In genomic region chrIII:2294736-2295135, ce11 we compare ENCODE assay signal across 6 worm cellular contexts.
TF ChIP-seq lines count a peak whose summit lies in the region.

No protein-coding gene starts in this region.

TF ChIP-seq in whole organism, L2 larva, 48 proteins besides CTCF, POLR2A, EP300 and RAD21:
- TF ChIP-seq sma-9 (GFP tag; optimal IDR thresholded peaks at IDR 0.05; lab: Kevin White, UChicago) (peak; percentile 12), sma-9 (tag; optimal IDR thresholded peaks at IDR 0.05; lab: Kevin White, UChicago) (no peak), crh-2 (tag; optimal IDR thresholded peaks at IDR 0.05; lab: Kevin White, UChicago) (no peak), fos-1 (tag; optimal IDR thresholded peaks at IDR 0.05; lab: Kevin White, UChicago) (peak; percentile 16), peb-1 (tag; optimal IDR thresholded peaks at IDR 0.05; lab: Kevin White, UChicago) (no peak), lsy-2 (tag; optimal IDR thresholded peaks at IDR 0.05; lab: Kevin White, UChicago) (no peak)

TF ChIP-seq in whole organism, L3 larva, 47 proteins besides CTCF, POLR2A, EP300 and RAD21:
- no peak for TF ChIP-seq hmg-11 (tag; optimal IDR thresholded peaks at IDR 0.05; lab: Kevin White, UChicago)
- no peak for TF ChIP-seq nhr-77 (tag; optimal IDR thresholded peaks at IDR 0.05; lab: Kevin White, UChicago)
- no peak for TF ChIP-seq nhr-25 (tag; optimal IDR thresholded peaks at IDR 0.05; lab: Kevin White, UChicago)
- TF ChIP-seq pqm-1 (tag; optimal IDR thresholded peaks at IDR 0.05; lab: Kevin White, UChicago), result peak; percentile 69
- no peak for TF ChIP-seq nhr-67 (tag; optimal IDR thresholded peaks at IDR 0.05; lab: Kevin White, UChicago)
- TF ChIP-seq elt-2 (tag; optimal IDR thresholded peaks at IDR 0.05; lab: Kevin White, UChicago), result peak; percentile 64
- no peak for TF ChIP-seq ceh-82 (tag; optimal IDR thresholded peaks at IDR 0.05; lab: Kevin White, UChicago)
- no peak for TF ChIP-seq snpc-4 (tag; optimal IDR thresholded peaks at IDR 0.05; lab: Kevin White, UChicago)
- no peak for TF ChIP-seq ceh-9 (tag; optimal IDR thresholded peaks at IDR 0.05; lab: Kevin White, UChicago)
- TF ChIP-seq nhr-28 (tag; optimal IDR thresholded peaks at IDR 0.05; lab: Kevin White, UChicago), result no peak
- TF ChIP-seq nhr-76 (tag; optimal IDR thresholded peaks at IDR 0.05; lab: Kevin White, UChicago), result no peak
- TF ChIP-seq pha-4 (tag; optimal IDR thresholded peaks at IDR 0.05; lab: Kevin White, UChicago), result peak; percentile 99

TF ChIP-seq in whole organism, L4 larva, 104 proteins besides CTCF, POLR2A, EP300 and RAD21:
- TF ChIP-seq saeg-2 (GFP tag; IDR thresholded peaks at IDR 0.05; lab: Robert Waterston, UW), result no peak
- peak; percentile 29 for TF ChIP-seq dmd-6 (GFP tag; IDR thresholded peaks at IDR 0.05; lab: Robert Waterston, UW)
- no peak for TF ChIP-seq dmd-8 (GFP tag; IDR thresholded peaks at IDR 0.05; lab: Robert Waterston, UW)
- no peak for TF ChIP-seq unc-62 (GFP tag; optimal IDR thresholded peaks at IDR 0.05 in 1 of 2; lab: Kevin White, UChicago)
- TF ChIP-seq unc-62 (tag; optimal IDR thresholded peaks at IDR 0.05; lab: Kevin White, UChicago), result no peak
- TF ChIP-seq pqm-1 (tag; optimal IDR thresholded peaks at IDR 0.05; lab: Kevin White, UChicago), result peak; percentile 35
- TF ChIP-seq pha-4 (GFP tag; IDR thresholded peaks at IDR 0.05; lab: Robert Waterston, UW), result no peak
- peak; percentile 79 for TF ChIP-seq pha-4 (tag; optimal IDR thresholded peaks at IDR 0.05; lab: Kevin White, UChicago)
- no peak for TF ChIP-seq daf-16 (GFP tag; optimal IDR thresholded peaks at IDR 0.05; lab: Kevin White, UChicago)
- peak; percentile 94 for TF ChIP-seq daf-16 (tag; optimal IDR thresholded peaks at IDR 0.05; lab: Kevin White, UChicago)
- TF ChIP-seq ceh-62 (tag; optimal IDR thresholded peaks at IDR 0.05; lab: Kevin White, UChicago), result no peak
- peak; percentile 71 for TF ChIP-seq nhr-28 (tag; optimal IDR thresholded peaks at IDR 0.05; lab: Kevin White, UChicago)
- peak; percentile 4 for TF ChIP-seq hlh-30 (tag; optimal IDR thresholded peaks at IDR 0.05; lab: Kevin White, UChicago; ENCODE audit: insufficient read depth)
- TF ChIP-seq duxl-1 (tag; optimal IDR thresholded peaks at IDR 0.05; lab: Kevin White, UChicago; ENCODE audit: poor library complexity), result peak; percentile 41
- no peak for TF ChIP-seq mdl-1 (tag; optimal IDR thresholded peaks at IDR 0.05; lab: Kevin White, UChicago)
- no peak for TF ChIP-seq madf-9 (GFP tag; conservative IDR thresholded peaks at IDR 0.05; lab: Robert Waterston, UW)
- peak; percentile 44 for TF ChIP-seq dve-1 (tag; optimal IDR thresholded peaks at IDR 0.05; lab: Kevin White, UChicago; ENCODE audit: insufficient read depth)
- peak; percentile 30 for TF ChIP-seq hlh-11 (tag; optimal IDR thresholded peaks at IDR 0.05; lab: Kevin White, UChicago)

TF ChIP-seq in whole organism, late embryonic, 69 proteins besides CTCF, POLR2A, EP300 and RAD21:
- no peak for TF ChIP-seq ets-4 (tag; optimal IDR thresholded peaks at IDR 0.05; lab: Kevin White, UChicago)
- TF ChIP-seq elt-2 (tag; optimal IDR thresholded peaks at IDR 0.05; lab: Kevin White, UChicago), result peak; percentile 48

TF ChIP-seq in whole organism, mixed stage, embryonic, 35 proteins besides CTCF, POLR2A, EP300 and RAD21:
- peak; percentile 68 for TF ChIP-seq pha-4 (tag; optimal IDR thresholded peaks at IDR 0.05; lab: Kevin White, UChicago)
- TF ChIP-seq nhr-28 (tag; optimal IDR thresholded peaks at IDR 0.05; lab: Kevin White, UChicago), result no peak
TF ChIP-seq in whole organism, mixed stage, embryonic: peak in this region for 1.

TF ChIP-seq in whole organism, young adult, 124 proteins besides CTCF, POLR2A, EP300 and RAD21:
- TF ChIP-seq nhr-80 (tag; optimal IDR thresholded peaks at IDR 0.05; lab: Kevin White, UChicago), result peak; percentile 30
- no peak for TF ChIP-seq tbp1 (GFP tag; optimal IDR thresholded peaks at IDR 0.05; lab: Kevin White, UChicago)
